Worm (Caenorhabditis elegans): ENCODE data around the gene R144.12.

R144.12 gene

DNA sequence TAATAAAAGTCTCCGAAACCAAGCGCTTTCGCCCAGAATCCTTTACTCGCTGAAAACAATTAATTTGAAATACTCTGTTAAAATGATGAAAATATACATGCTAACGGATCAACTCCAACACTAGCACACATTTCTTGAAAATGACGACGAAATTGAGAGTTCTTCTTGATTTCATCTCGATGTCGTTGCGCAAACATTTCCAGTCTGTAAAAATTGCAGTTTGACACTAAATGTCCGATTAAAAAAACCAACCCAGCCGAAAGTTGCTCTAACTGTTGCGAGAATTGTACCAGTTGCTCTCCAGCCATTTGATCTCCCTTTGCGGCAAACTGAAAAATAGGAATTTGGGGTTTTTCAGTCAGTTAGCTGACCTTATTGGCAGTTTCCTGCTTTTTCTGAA is 45.5 kb downstream of the R144.12 start:
- TF ChIP-seq tra-4 (tag; optimal IDR thresholded peaks at IDR 0.05): no peak
- no peak for TF ChIP-seq flt-1 (GFP tag; IDR thresholded peaks at IDR 0.05)
- TF ChIP-seq scrt-1 (GFP tag; IDR thresholded peaks at IDR 0.05): no peak
- no peak for TF ChIP-seq ceh-36 (tag; optimal IDR thresholded peaks at IDR 0.05)
- TF ChIP-seq F13C5.2 (tag; optimal IDR thresholded peaks at IDR 0.05): no peak
- TF ChIP-seq hmbx-1 (tag; optimal IDR thresholded peaks at IDR 0.05): no peak
- TF ChIP-seq pes-1 (GFP tag; IDR thresholded peaks at IDR 0.05): no peak
- no peak for TF ChIP-seq sea-1 (GFP tag; conservative IDR thresholded peaks at IDR 0.05)
- no peak for TF ChIP-seq B0310.2 (tag; optimal IDR thresholded peaks at IDR 0.05)

DNA sequence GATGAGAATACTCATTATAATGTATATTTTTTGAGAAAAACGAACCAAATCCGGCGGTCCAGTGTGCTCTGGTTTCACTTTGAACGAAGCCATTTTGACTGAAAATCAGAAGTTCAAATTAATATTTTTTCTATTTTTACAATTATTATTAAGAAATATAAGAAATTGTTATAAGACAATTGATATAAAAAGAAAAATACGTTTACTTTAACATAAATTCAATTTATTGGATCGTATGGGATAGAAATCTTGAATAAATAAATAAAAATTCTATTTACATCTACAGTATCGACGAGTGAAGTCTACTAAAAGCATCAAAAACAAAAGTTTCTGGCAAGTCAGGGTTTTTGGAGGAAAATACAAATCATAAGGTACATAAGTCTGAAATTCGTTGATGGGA is 46.6 kb downstream of the R144.12 start, which contains the start of gene C27F2.4:
TSS of gene C27F2.4 (minus strand) at position 101 of the 400 bp plus-strand sequence.
- no peak for TF ChIP-seq pes-1 (GFP tag; IDR thresholded peaks at IDR 0.05)
- no peak for TF ChIP-seq ceh-36 (tag; optimal IDR thresholded peaks at IDR 0.05)
- TF ChIP-seq aly-1 (tag; optimal IDR thresholded peaks at IDR 0.05): no peak
- TF ChIP-seq hmbx-1 (tag; optimal IDR thresholded peaks at IDR 0.05): no peak
- no peak for TF ChIP-seq flt-1 (GFP tag; IDR thresholded peaks at IDR 0.05)
- TF ChIP-seq ceh-13 (GFP tag; optimal IDR thresholded peaks at IDR 0.05): no peak
- TF ChIP-seq tra-4 (tag; optimal IDR thresholded peaks at IDR 0.05): no peak
- TF ChIP-seq ama-1 (optimal IDR thresholded peaks at IDR 0.05): no peak
- no peak for TF ChIP-seq ets-7 (tag; optimal IDR thresholded peaks at IDR 0.05)
- TF ChIP-seq hmg-4 (GFP tag; optimal IDR thresholded peaks at IDR 0.05): no peak
- no peak for TF ChIP-seq tbx-11 (GFP tag; IDR thresholded peaks at IDR 0.05)
- no peak for TF ChIP-seq tbx-37 (GFP tag; conservative IDR thresholded peaks at IDR 0.05)
- TF ChIP-seq sea-1 (GFP tag; conservative IDR thresholded peaks at IDR 0.05): no peak
- no peak for TF ChIP-seq F13C5.2 (tag; optimal IDR thresholded peaks at IDR 0.05)
- no peak for TF ChIP-seq scrt-1 (GFP tag; IDR thresholded peaks at IDR 0.05)
- no peak for TF ChIP-seq hnd-1 (tag; optimal IDR thresholded peaks at IDR 0.05)
- no peak for TF ChIP-seq B0310.2 (tag; optimal IDR thresholded peaks at IDR 0.05)

DNA sequence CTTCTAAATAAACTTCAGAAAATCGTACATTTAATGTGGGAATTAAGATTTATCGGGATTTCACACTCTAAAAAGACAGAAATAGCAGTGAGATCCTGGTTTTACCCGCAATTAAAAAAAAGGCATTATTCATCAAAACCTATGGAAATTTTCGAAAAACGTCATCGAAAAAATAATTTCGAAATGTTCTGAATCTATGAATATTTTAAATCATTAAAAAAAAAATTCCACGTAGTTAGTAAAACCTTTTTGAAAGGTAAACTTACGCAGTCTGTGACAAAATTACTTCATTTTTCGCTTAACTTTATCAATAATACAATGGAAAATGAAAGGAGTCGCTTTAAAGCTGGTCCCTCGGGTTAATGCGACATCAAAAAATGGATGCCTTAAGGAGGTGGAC is 50.2 kb downstream of the R144.12 start, which contains the start of gene C26E6.1:
TSS of gene C26E6.1 (plus strand) at position 301 of the 400 bp plus-strand sequence.
- no peak for TF ChIP-seq tra-4 (tag; optimal IDR thresholded peaks at IDR 0.05)
- no peak for TF ChIP-seq ceh-36 (tag; optimal IDR thresholded peaks at IDR 0.05)
- no peak for TF ChIP-seq aly-1 (tag; optimal IDR thresholded peaks at IDR 0.05)
- TF ChIP-seq hmbx-1 (tag; optimal IDR thresholded peaks at IDR 0.05): no peak
- no peak for TF ChIP-seq hnd-1 (tag; optimal IDR thresholded peaks at IDR 0.05)
- TF ChIP-seq tbx-11 (GFP tag; IDR thresholded peaks at IDR 0.05): no peak
- no peak for TF ChIP-seq ceh-13 (GFP tag; optimal IDR thresholded peaks at IDR 0.05)
- TF ChIP-seq B0310.2 (tag; optimal IDR thresholded peaks at IDR 0.05): no peak
- TF ChIP-seq flt-1 (GFP tag; IDR thresholded peaks at IDR 0.05): no peak
